Fruit fly (Drosophila melanogaster): ENCODE data around the gene CG34238.

DNA sequence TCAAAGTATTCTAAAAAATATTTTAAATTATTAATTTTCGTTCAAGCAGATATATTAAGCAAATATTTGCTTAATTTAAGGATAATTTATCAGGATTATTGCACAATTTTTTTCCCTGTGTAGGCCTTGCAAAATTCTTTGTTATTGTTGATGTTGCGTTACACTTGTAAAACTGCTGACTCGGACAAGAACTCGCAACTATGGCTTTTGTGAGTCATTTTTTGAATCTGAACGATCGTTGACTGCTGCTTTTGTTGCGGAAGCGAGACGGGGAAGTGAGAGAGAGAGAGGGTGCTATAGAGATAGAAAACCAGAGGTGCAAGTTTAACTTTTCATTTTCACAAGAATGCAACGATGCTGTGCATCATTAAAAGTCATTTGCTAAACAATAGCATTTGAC is 26.2 kb downstream of the CG34238 start:
- no peak for TF ChIP-seq Mnt (GFP tag; optimal IDR thresholded peaks at IDR 0.05)
- TF ChIP-seq CG7101 (tag; optimal IDR thresholded peaks at IDR 0.05) = no peak
- TF ChIP-seq pad (GFP tag; optimal IDR thresholded peaks at IDR 0.05) = no peak
- TF ChIP-seq bab1 (GFP tag; optimal IDR thresholded peaks at IDR 0.05) = no peak
- TF ChIP-seq ovo (GFP tag; optimal IDR thresholded peaks at IDR 0.05) = no peak
- TF ChIP-seq kay (GFP tag; ENCODE audit: borderline replicate concordance) = no peak

Measured in whole organism, adult.